Fruit fly (Drosophila melanogaster) whole organism, wandering third instar larva: ENCODE results near the gene CG18404.

Experiments
- Myc ChIP-seq: fragments of >200 bp; optimal IDR thresholded peaks from 2 replicates; lab custom pipeline; 2017
- Sp1 ChIP-seq: fragments of 200-800 bp; sonication (Bioruptor generic); optimal IDR thresholded peaks from 3 replicates; lab custom pipeline; 2019; ENCODE audit warnings: missing biosample characterization, mild to moderate bottlenecking, missing genetic modification characterization, moderate library complexity
- Vsx2 ChIP-seq: fragments of 200-300, 225-300 bp; sonication (Bioruptor generic); optimal IDR thresholded peaks from 2 replicates; lab custom pipeline; 2018; ENCODE audit warnings: missing biosample characterization, missing genetic modification characterization; ENCODE audit not compliant: partially characterized antibody
- brk ChIP-seq: fragments of 200-800 bp; sonication (Bioruptor generic); optimal IDR thresholded peaks from 2 replicates; lab custom pipeline; 2016; ENCODE audit warnings: missing biosample characterization, mild to moderate bottlenecking, missing genetic modification characterization
- dmrt93B ChIP-seq: fragments of 200-800 bp; sonication (Bioruptor generic); optimal IDR thresholded peaks from 2 replicates; lab custom pipeline; 2018; ENCODE audit warnings: missing biosample characterization, mild to moderate bottlenecking, missing genetic modification characterization
- h ChIP-seq: fragments of 200-800 bp; sonication (Bioruptor generic); optimal IDR thresholded peaks from 3 replicates; lab custom pipeline; 2016; ENCODE audit warnings: missing biosample characterization, mild to moderate bottlenecking, missing genetic modification characterization

- TF ChIP-seq h (GFP tag; lab: Kevin White, UChicago) = no peak
- no peak for TF ChIP-seq Sp1 (GFP tag; lab: Kevin White, UChicago)
- no peak for TF ChIP-seq Vsx2 (GFP tag; lab: Kevin White, UChicago)
- no peak for TF ChIP-seq Myc (lab: Kevin White, UChicago)
- TF ChIP-seq dmrt93B (GFP tag; lab: Kevin White, UChicago) = no peak
- no peak for TF ChIP-seq brk
These were observed 43.9 kb downstream of the CG18404 start for dm6 chr3R:30296840-30297239.
